Fruit fly (Drosophila melanogaster): ENCODE measurements around the gene Ets65A.

Gene Ets65A

dm6 chr3L:6108264-6109060 lies 11.0 kb downstream of the Ets65A start:
- TF ChIP-seq odd (GFP tag; optimal IDR thresholded peaks at IDR 0.05) (no peak), CG6175 (GFP tag; IDR thresholded peaks at IDR 0.05) (no peak), H15 (GFP tag; IDR thresholded peaks at IDR 0.05) (no peak), scrt (GFP tag; optimal IDR thresholded peaks at IDR 0.05) (no peak), CG4328 (GFP tag; optimal IDR thresholded peaks at IDR 0.05) (no peak), eve (GFP tag; optimal IDR thresholded peaks at IDR 0.05) (no peak), wek (GFP tag; optimal IDR thresholded peaks at IDR 0.05) (no peak), vvl (GFP tag; IDR thresholded peaks at IDR 0.05) (no peak), CG12391 (tag; optimal IDR thresholded peaks at IDR 0.05) (peak; percentile 38), Sin3A (optimal IDR thresholded peaks at IDR 0.05) (no peak), phol (tag; optimal IDR thresholded peaks at IDR 0.05) (peak; percentile 43), Vsx1 (GFP tag; optimal IDR thresholded peaks at IDR 0.05) (no peak), CG3847 (GFP tag; IDR thresholded peaks at IDR 0.05) (no peak), nmo (GFP tag; optimal IDR thresholded peaks at IDR 0.05) (peak; percentile 23), Pdp1 (GFP tag; optimal IDR thresholded peaks at IDR 0.05) (no peak), danr (GFP tag; IDR thresholded peaks at IDR 0.05) (no peak), Scr (GFP tag; IDR thresholded peaks at IDR 0.05; ENCODE audit: partially characterized antibody) (no peak), CG11085 (GFP tag; IDR thresholded peaks at IDR 0.05) (no peak), CG11093 (GFP tag; IDR thresholded peaks at IDR 0.05) (no peak), her (GFP tag; optimal IDR thresholded peaks at IDR 0.05) (no peak), CG4820 (GFP tag; optimal IDR thresholded peaks at IDR 0.05) (no peak), CG8944 (GFP tag; optimal IDR thresholded peaks at IDR 0.05) (no peak), Sry-δ (GFP tag; optimal IDR thresholded peaks at IDR 0.05) (no peak), CG18262 (tag; optimal IDR thresholded peaks at IDR 0.05) (peak; percentile 57), yki (optimal IDR thresholded peaks at IDR 0.05) (no peak), CG12071 (GFP tag; optimal IDR thresholded peaks at IDR 0.05) (no peak), CG31441 (GFP tag; IDR thresholded peaks at IDR 0.05) (peak; percentile 48; the same call in 1 of the 2 replicates), fru (optimal IDR thresholded peaks at IDR 0.05) (no peak), CG3065 (GFP tag; optimal IDR thresholded peaks at IDR 0.05) (no peak), ssp (GFP tag; IDR thresholded peaks at IDR 0.05) (no peak), crol (GFP tag; IDR thresholded peaks at IDR 0.05) (no peak), Sox102F (GFP tag; optimal IDR thresholded peaks at IDR 0.05) (peak; percentile 8), salm (tag; optimal IDR thresholded peaks at IDR 0.05) (no peak), MTF-1 (GFP tag; optimal IDR thresholded peaks at IDR 0.05; ENCODE audit: borderline replicate concordance) (no peak), Fer3 (tag; optimal IDR thresholded peaks at IDR 0.05) (no peak), Ssrp (tag; optimal IDR thresholded peaks at IDR 0.05) (peak; percentile 34), slp2 (GFP tag; optimal IDR thresholded peaks at IDR 0.05) (no peak), sima (GFP tag; optimal IDR thresholded peaks at IDR 0.05) (no peak), Oli (tag; optimal IDR thresholded peaks at IDR 0.05) (peak; percentile 35), CG14710 (tag; optimal IDR thresholded peaks at IDR 0.05) (peak; percentile 50), Ets97D (GFP tag; optimal IDR thresholded peaks at IDR 0.05) (no peak), E2f1 (GFP tag; IDR thresholded peaks at IDR 0.05) (no peak), jing (GFP tag; optimal IDR thresholded peaks at IDR 0.05) (no peak), CrebB (tag; optimal IDR thresholded peaks at IDR 0.05) (no peak), CG12659 (GFP tag; optimal IDR thresholded peaks at IDR 0.05) (no peak), Sox100B (GFP tag; optimal IDR thresholded peaks at IDR 0.05) (peak; percentile 44), CG13775 (GFP tag; optimal IDR thresholded peaks at IDR 0.05) (no peak), sens-2 (GFP tag; IDR thresholded peaks at IDR 0.05) (0 out of 2 replicates have a peak, but pooled peaks have one; percentile 12), C15 (GFP tag; IDR thresholded peaks at IDR 0.05) (no peak), shn (GFP tag; optimal IDR thresholded peaks at IDR 0.05) (no peak), dmrt99B (tag; optimal IDR thresholded peaks at IDR 0.05) (peak; percentile 28)
